Fruit fly (Drosophila melanogaster): ENCODE measurements around the gene Ptp61F.

Ptp61F gene

DNA sequence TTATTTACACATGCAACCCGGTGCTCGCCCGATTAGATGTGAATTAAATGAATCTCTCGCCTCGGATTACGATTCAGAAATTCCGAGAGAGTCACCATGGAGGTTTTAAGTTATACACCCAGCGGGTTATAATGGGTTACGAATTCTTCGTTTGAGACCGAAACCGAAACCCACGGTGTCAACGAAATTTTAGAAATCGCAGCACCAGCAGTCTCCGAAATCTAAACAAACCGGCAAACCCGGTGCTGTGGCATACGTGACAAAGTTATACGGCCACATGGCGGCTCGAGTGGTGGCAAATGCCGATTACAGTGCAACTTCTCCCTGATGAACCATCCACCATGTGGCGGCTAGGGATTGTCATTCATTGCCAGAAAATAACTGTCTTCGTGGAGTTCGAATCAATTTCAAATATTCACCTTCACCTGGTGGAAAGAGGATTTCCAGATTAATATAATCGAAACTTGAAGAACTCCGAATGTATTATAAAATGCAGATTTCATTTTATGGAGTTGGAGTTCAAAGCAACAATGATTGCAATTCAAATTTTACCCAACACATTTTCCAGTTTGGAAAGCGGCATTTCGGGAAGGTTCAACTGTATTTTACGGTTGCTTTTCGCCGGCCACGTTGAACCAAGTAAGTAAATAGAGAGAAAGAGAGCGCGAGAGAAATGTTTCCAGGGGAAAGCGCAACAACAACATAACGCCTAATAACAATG, 40.9 kb upstream of the Ptp61F start (continued):
- TF ChIP-seq CG4617 (GFP tag; optimal IDR thresholded peaks at IDR 0.05; ENCODE audit: borderline replicate concordance) (peak; percentile 28), schlank (tag; optimal IDR thresholded peaks at IDR 0.05) (no peak), luna (GFP tag; optimal IDR thresholded peaks at IDR 0.05) (no peak), CG33213 (GFP tag; optimal IDR thresholded peaks at IDR 0.05) (peak; percentile 48), CG31224 (GFP tag; IDR thresholded peaks at IDR 0.05) (no peak), da (GFP tag; optimal IDR thresholded peaks at IDR 0.05) (no peak), CG6791 (GFP tag; IDR thresholded peaks at IDR 0.05; ENCODE audit: partially characterized antibody) (no peak), jigr1 (GFP tag; IDR thresholded peaks at IDR 0.05) (0 out of 3 replicates have a peak, but pooled peaks have one; percentile 37), slou (GFP tag; optimal IDR thresholded peaks at IDR 0.05) (no peak), Nf-YB (GFP tag; optimal IDR thresholded peaks at IDR 0.05) (peak; percentile 33), CG10654 (GFP tag; optimal IDR thresholded peaks at IDR 0.05) (peak; percentile 49), pho (GFP tag; optimal IDR thresholded peaks at IDR 0.05) (peak; percentile 40), stwl (tag; optimal IDR thresholded peaks at IDR 0.05) (no peak), CG11696 (GFP tag; IDR thresholded peaks at IDR 0.05) (no peak), z (GFP tag; IDR thresholded peaks at IDR 0.05) (no peak), cas (GFP tag; IDR thresholded peaks at IDR 0.05) (no peak), ranshi (GFP tag; IDR thresholded peaks at IDR 0.05) (peak; percentile 53; the same call in 1 of the 2 replicates), ssp (GFP tag; IDR thresholded peaks at IDR 0.05) (peak; percentile 41; the same call in 1 of the 2 replicates), chm (GFP tag; IDR thresholded peaks at IDR 0.05) (peak; percentile 61; the same call in 1 of the 2 replicates), fd64A (GFP tag; optimal IDR thresholded peaks at IDR 0.05) (peak; percentile 52), phol (tag; optimal IDR thresholded peaks at IDR 0.05) (peak; percentile 86), Xbp1 (GFP tag; optimal IDR thresholded peaks at IDR 0.05) (peak; percentile 70), CG7271 (tag; optimal IDR thresholded peaks at IDR 0.05) (no peak), CG15479 (GFP tag; optimal IDR thresholded peaks at IDR 0.05) (no peak), CG1647 (GFP tag; optimal IDR thresholded peaks at IDR 0.05) (no peak), HLH4C (GFP tag; IDR thresholded peaks at IDR 0.05; ENCODE audit: partially characterized antibody) (no peak), Neu2 (GFP tag; optimal IDR thresholded peaks at IDR 0.05; ENCODE audit: borderline replicate concordance) (no peak), Vsx1 (GFP tag; optimal IDR thresholded peaks at IDR 0.05) (peak; percentile 1), gem (tag; optimal IDR thresholded peaks at IDR 0.05) (peak; percentile 82), CG12659 (GFP tag; optimal IDR thresholded peaks at IDR 0.05) (peak; percentile 23), salm (tag; optimal IDR thresholded peaks at IDR 0.05) (peak; percentile 55), sqz (GFP tag; optimal IDR thresholded peaks at IDR 0.05) (peak; percentile 31), Mrtf (GFP tag; IDR thresholded peaks at IDR 0.05) (peak; percentile 46; the same call in 1 of the 3 replicates), CG9932 (GFP tag; IDR thresholded peaks at IDR 0.05) (peak; percentile 25; the same call in 1 of the 2 replicates), slbo (GFP tag; IDR thresholded peaks at IDR 0.05) (peak; percentile 48; the same call in 1 of the 2 replicates), CG14860 (GFP tag; IDR thresholded peaks at IDR 0.05; ENCODE audit: partially characterized antibody) (no peak), ci (GFP tag; IDR thresholded peaks at IDR 0.05) (peak; percentile 78; the same call in 2 of the 3 replicates), Stat92E (GFP tag; optimal IDR thresholded peaks at IDR 0.05) (peak in 1 of 3 experiments; percentile 30), CG13775 (GFP tag; optimal IDR thresholded peaks at IDR 0.05) (peak; percentile 56), CG17568 (GFP tag; optimal IDR thresholded peaks at IDR 0.05) (peak; percentile 32), BtbVII (GFP tag; optimal IDR thresholded peaks at IDR 0.05) (peak; percentile 26), Med (GFP tag) (peak; percentile 93), amos (GFP tag; IDR thresholded peaks at IDR 0.05; ENCODE audit: partially characterized antibody) (no peak), bigmax (GFP tag; optimal IDR thresholded peaks at IDR 0.05) (no peak), CG16815 (GFP tag; optimal IDR thresholded peaks at IDR 0.05) (peak; percentile 70), yki (optimal IDR thresholded peaks at IDR 0.05) (no peak), CG15514 (GFP tag; optimal IDR thresholded peaks at IDR 0.05) (no peak), vfl (GFP tag; optimal IDR thresholded peaks at IDR 0.05) (no peak), CG10462 (GFP tag; optimal IDR thresholded peaks at IDR 0.05) (peak; percentile 63)

Data from whole organism, embryonic.